Worm (Caenorhabditis elegans): Measurements from ENCODE around the gene mec-3.
A peak's percentile ranks its signal among the peaks of the same experiment; 100 is the strongest.

mec-3 gene

DNA sequence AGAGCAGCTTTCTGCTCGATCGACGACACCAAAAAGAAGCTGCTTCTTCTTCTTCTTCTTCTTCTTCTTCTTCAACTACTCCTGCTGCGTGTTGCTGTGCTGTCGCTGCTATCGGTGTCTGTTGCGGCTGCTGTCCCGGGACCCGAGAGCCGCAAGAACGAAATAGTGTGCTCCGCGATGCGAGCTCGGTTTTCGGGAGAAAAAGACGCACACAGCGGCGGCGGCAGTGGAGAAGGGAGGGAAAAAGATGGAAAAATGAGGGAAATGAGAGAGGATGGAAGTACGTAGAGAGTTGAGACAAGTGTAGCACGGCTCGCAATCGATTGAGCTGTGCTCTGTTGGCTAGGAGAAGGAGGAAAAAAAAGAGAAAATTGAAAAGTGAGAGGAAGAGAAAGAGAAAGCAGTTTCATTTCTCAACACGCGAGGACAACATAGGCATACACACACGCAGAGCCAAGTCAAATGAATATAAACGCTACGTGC, 42.1 kb upstream of the mec-3 start (continued):
- TF ChIP-seq madf-9 (GFP tag; conservative IDR thresholded peaks at IDR 0.05) (0 out of 2 replicates have a peak, but pooled peaks have one; percentile 40), ctbp-1 (GFP tag; IDR thresholded peaks at IDR 0.05) (peak; percentile 78), spr-1 (tag; optimal IDR thresholded peaks at IDR 0.05) (peak; percentile 3), hmg-1.1 (GFP tag; IDR thresholded peaks at IDR 0.05) (peak; percentile 71), nhr-41 (GFP tag; IDR thresholded peaks at IDR 0.05) (no peak), hlh-11 (tag; optimal IDR thresholded peaks at IDR 0.05) (peak; percentile 73), unc-62 (GFP tag; optimal IDR thresholded peaks at IDR 0.05 in 1 of 2) (peak in 1 of 2 experiments; percentile 82), unc-62 (tag; optimal IDR thresholded peaks at IDR 0.05) (no peak), snpc-1.2 (GFP tag; IDR thresholded peaks at IDR 0.05) (0 out of 2 replicates have a peak, but pooled peaks have one; percentile 28), vab-7 (GFP tag; IDR thresholded peaks at IDR 0.05) (0 out of 2 replicates have a peak, but pooled peaks have one; percentile 12), aha-1 (tag) (peak; percentile 83), fkh-10 (GFP tag; optimal IDR thresholded peaks at IDR 0.05) (peak; percentile 47), nhr-77 (tag; optimal IDR thresholded peaks at IDR 0.05) (peak; percentile 35)

- 0 out of 2 replicates have a peak, but pooled peaks have one; percentile 20 for TF ChIP-seq lin-1 (GFP tag; IDR thresholded peaks at IDR 0.05)
- no peak for TF ChIP-seq ceh-20 (GFP tag; IDR thresholded peaks at IDR 0.05)
- no peak for TF ChIP-seq D1046.2 (GFP tag; IDR thresholded peaks at IDR 0.05)
- TF ChIP-seq hif-1 (tag; optimal IDR thresholded peaks at IDR 0.05), result peak in 1 of 2 experiments; percentile 84
- TF ChIP-seq dve-1 (tag; optimal IDR thresholded peaks at IDR 0.05; ENCODE audit: insufficient read depth), result peak; percentile 95
- TF ChIP-seq nhr-11 (tag; optimal IDR thresholded peaks at IDR 0.05), result peak; percentile 64
- TF ChIP-seq pqm-1 (tag; optimal IDR thresholded peaks at IDR 0.05), result peak; percentile 76
- TF ChIP-seq nhr-237 (tag; optimal IDR thresholded peaks at IDR 0.05), result no peak
- peak; percentile 74 for TF ChIP-seq mes-2 (tag; optimal IDR thresholded peaks at IDR 0.05; ENCODE audit: poor library complexity, severe bottlenecking)
- TF ChIP-seq zfp-2 (tag; optimal IDR thresholded peaks at IDR 0.05), result no peak
- TF ChIP-seq duxl-1 (tag; optimal IDR thresholded peaks at IDR 0.05; ENCODE audit: poor library complexity), result no peak
- peak; percentile 45; the same call in 1 of the 2 replicates for TF ChIP-seq T26A8.4 (GFP tag; IDR thresholded peaks at IDR 0.05)
- TF ChIP-seq lir-3 (tag; optimal IDR thresholded peaks at IDR 0.05), result no peak
- TF ChIP-seq mxl-3 (GFP tag; optimal IDR thresholded peaks at IDR 0.05), result peak; percentile 8
- TF ChIP-seq aha-1 (tag), result peak; percentile 89
- no peak for TF ChIP-seq snpc-4 (tag; optimal IDR thresholded peaks at IDR 0.05)
- no peak for TF ChIP-seq F26F4.8 (GFP tag; conservative IDR thresholded peaks at IDR 0.05)
- TF ChIP-seq lin-39 (tag; optimal IDR thresholded peaks at IDR 0.05), result no peak
- TF ChIP-seq pha-4 (GFP tag; IDR thresholded peaks at IDR 0.05), result peak; percentile 50; the same call in 1 of the 2 replicates
- no peak for TF ChIP-seq pha-4 (tag; optimal IDR thresholded peaks at IDR 0.05)
- no peak for TF ChIP-seq daf-8 (GFP tag; IDR thresholded peaks at IDR 0.05)
- TF ChIP-seq daf-12 (tag; optimal IDR thresholded peaks at IDR 0.05), result no peak
- no peak for TF ChIP-seq tag-97 (GFP tag; IDR thresholded peaks at IDR 0.05)
- TF ChIP-seq nhr-102 (tag; optimal IDR thresholded peaks at IDR 0.05), result peak; percentile 16
- TF ChIP-seq jun-1 (tag; optimal IDR thresholded peaks at IDR 0.05), result no peak
- no peak for TF ChIP-seq saeg-2 (GFP tag; IDR thresholded peaks at IDR 0.05)
- peak in 1 of 2 experiments; percentile 36 for TF ChIP-seq daf-16 (GFP tag; optimal IDR thresholded peaks at IDR 0.05)
- peak; percentile 97 for TF ChIP-seq daf-16 (tag; optimal IDR thresholded peaks at IDR 0.05)
- TF ChIP-seq nhr-48 (tag; optimal IDR thresholded peaks at IDR 0.05), result peak; percentile 25
- TF ChIP-seq nhr-6 (tag; optimal IDR thresholded peaks at IDR 0.05), result peak; percentile 77
- TF ChIP-seq ceh-32 (tag; optimal IDR thresholded peaks at IDR 0.05; ENCODE audit: poor library complexity), result no peak
- no peak for TF ChIP-seq Y105C5A.15 (GFP tag; IDR thresholded peaks at IDR 0.05)
- no peak for TF ChIP-seq Y48G9A.11 (GFP tag; IDR thresholded peaks at IDR 0.05)
- no peak for TF ChIP-seq ztf-7 (tag; optimal IDR thresholded peaks at IDR 0.05)
- TF ChIP-seq php-3 (GFP tag; IDR thresholded peaks at IDR 0.05), result peak; percentile 55; the same call in 1 of the 2 replicates
- TF ChIP-seq ceh-44 (GFP tag; IDR thresholded peaks at IDR 0.05), result no peak
- peak; percentile 51 for TF ChIP-seq nhr-10 (tag; optimal IDR thresholded peaks at IDR 0.05)
- 0 out of 2 replicates have a peak, but pooled peaks have one; percentile 37 for TF ChIP-seq zfp-3 (GFP tag; conservative IDR thresholded peaks at IDR 0.05)
- TF ChIP-seq lin-13 (GFP tag; optimal IDR thresholded peaks at IDR 0.05), result no peak
Observed at ce11 chrIV:10502345-10502744, 40.7 kb upstream of the mec-3 start.
